Fruit fly (Drosophila melanogaster) whole organism, embryonic: Measurements from ENCODE around the gene Gr21a.

Experiments
- B-H1 ChIP-seq: fragments of 200-800 bp; sonication (Bioruptor generic); IDR thresholded peaks from 3 replicates; pipeline ENCODE4 v1.3.6; 2022; ENCODE audit warnings: missing biosample characterization, missing genetic modification characterization
- CG10543 ChIP-seq: fragments of 200-800 bp; sonication (Bioruptor generic); optimal IDR thresholded peaks from 3 replicates; lab custom pipeline; 2017; ENCODE audit warnings: missing biosample characterization, mild to moderate bottlenecking, missing genetic modification characterization, moderate library complexity
- CG11504 ChIP-seq: fragments of 200-800 bp; sonication (Bioruptor generic); optimal IDR thresholded peaks from 3 replicates; lab custom pipeline; 2019; ENCODE audit warnings: missing biosample characterization, mild to moderate bottlenecking, missing genetic modification characterization, moderate library complexity
- CG11696 ChIP-seq: fragments of 200-800 bp; sonication (Bioruptor generic); IDR thresholded peaks from 2 replicates; pipeline ENCODE4 v1.3.6; 2022; ENCODE audit warnings: missing biosample characterization, missing genetic modification characterization
- CG12299 ChIP-seq: fragments of 200-800 bp; sonication (Bioruptor generic); optimal IDR thresholded peaks from 2 replicates; lab custom pipeline; 2018; ENCODE audit warnings: missing biosample characterization, mild to moderate bottlenecking, missing genetic modification characterization
- CG12659 ChIP-seq: fragments of 200-800 bp; sonication (Bioruptor generic); optimal IDR thresholded peaks from 3 replicates; lab custom pipeline; 2017; ENCODE audit warnings: mild to moderate bottlenecking, missing biosample characterization, missing genetic modification reagents, missing genetic modification characterization
- CG14860 ChIP-seq: fragments of 200-800 bp; sonication (Bioruptor generic); IDR thresholded peaks from 3 replicates; pipeline ENCODE4 v1.3.6; 2022; ENCODE audit warnings: missing biosample characterization, missing genetic modification characterization; ENCODE audit not compliant: partially characterized antibody
- CG16863 ChIP-seq: fragments of 200-800 bp; sonication (Bioruptor generic); optimal IDR thresholded peaks from 3 replicates; lab custom pipeline; 2016; ENCODE audit warnings: missing biosample characterization, missing genetic modification characterization
- CG1792 ChIP-seq: fragments of 200-800 bp; sonication (Bioruptor generic); optimal IDR thresholded peaks from 2 replicates; lab custom pipeline; 2016; ENCODE audit warnings: missing biosample characterization, missing genetic modification characterization
- CG18764 ChIP-seq: fragments of 200-800 bp; sonication (Bioruptor generic); optimal IDR thresholded peaks from 3 replicates; lab custom pipeline; 2016; ENCODE audit warnings: missing biosample characterization, missing genetic modification characterization
- CG2116 ChIP-seq: fragments of 200-800 bp; sonication (Bioruptor generic); optimal IDR thresholded peaks from 3 replicates; lab custom pipeline; 2018; ENCODE audit warnings: missing biosample characterization, mild to moderate bottlenecking, missing genetic modification characterization
- CG2129 ChIP-seq: fragments of 200-800 bp; sonication (Bioruptor generic); IDR thresholded peaks from 2 replicates; pipeline ENCODE4 v1.3.6; 2022; ENCODE audit warnings: missing biosample characterization, missing genetic modification characterization; ENCODE audit not compliant: partially characterized antibody
- CG2202 ChIP-seq: fragments of 200-800 bp; sonication (Bioruptor generic); optimal IDR thresholded peaks from 2 replicates; lab custom pipeline; 2018; ENCODE audit warnings: missing biosample characterization, mild to moderate bottlenecking, missing genetic modification characterization
- CG30431 ChIP-seq: fragments of 200-800 bp; sonication (Bioruptor generic); optimal IDR thresholded peaks from 2 replicates; lab custom pipeline; 2017; ENCODE audit warnings: missing biosample characterization, missing genetic modification characterization
- CG3163 ChIP-seq: fragments of 200-800 bp; sonication (Bioruptor generic); optimal IDR thresholded peaks from 3 replicates; lab custom pipeline; 2016; ENCODE audit warnings: missing biosample characterization, missing genetic modification characterization
- CG33213 ChIP-seq: fragments of 200-800 bp; sonication (Bioruptor generic); optimal IDR thresholded peaks from 3 replicates; lab custom pipeline; 2016; ENCODE audit warnings: missing biosample characterization, missing genetic modification characterization
- CG4820 ChIP-seq: fragments of 200-800 bp; sonication (Bioruptor generic); optimal IDR thresholded peaks from 3 replicates; lab custom pipeline; 2016; ENCODE audit warnings: missing biosample characterization, missing genetic modification characterization
- CG5953 ChIP-seq: fragments of 200-800 bp; sonication (Bioruptor generic); IDR thresholded peaks from 2 replicates; pipeline ENCODE4 v1.3.6; 2022; ENCODE audit warnings: missing biosample characterization, missing genetic modification characterization
- CG6272 ChIP-seq: fragments of 200-800 bp; sonication (Bioruptor generic); IDR thresholded peaks from 2 replicates; pipeline ENCODE4 v1.3.6; 2022; ENCODE audit warnings: missing biosample characterization, missing genetic modification characterization
- CG6791 ChIP-seq: fragments of 200-800 bp; sonication (Bioruptor generic); IDR thresholded peaks from 3 replicates; pipeline ENCODE4 v1.3.6; 2022; ENCODE audit warnings: missing biosample characterization, missing genetic modification characterization; ENCODE audit not compliant: partially characterized antibody
- CG7556 ChIP-seq: fragments of 200-800 bp; sonication (Bioruptor generic); optimal IDR thresholded peaks from 2 replicates; lab custom pipeline; 2017; ENCODE audit warnings: missing biosample characterization, mild to moderate bottlenecking, missing genetic modification characterization
- CG7963 ChIP-seq: fragments of 200-800 bp; sonication (Bioruptor generic); IDR thresholded peaks from 3 replicates; pipeline ENCODE4 v1.3.6; 2022; ENCODE audit warnings: missing biosample characterization, missing genetic modification characterization; ENCODE audit not compliant: partially characterized antibody
- CG8290 ChIP-seq, 3 experiments: fragments of 200-800 bp; sonication (Bioruptor generic); optimal IDR thresholded peaks; 2 replicates each; lab custom pipeline; 2016 to 2019; ENCODE audit warnings: missing biosample characterization in 3 of 3, missing genetic modification characterization in 3 of 3, mild to moderate bottlenecking in 2 of 3, moderate library complexity in 1 of 3
- Chrac-16 ChIP-seq: fragments of 200-800 bp; sonication (Bioruptor generic); optimal IDR thresholded peaks from 3 replicates; lab custom pipeline; 2016; ENCODE audit warnings: missing biosample characterization, missing genetic modification characterization
- HLHmδ ChIP-seq: fragments of 200-800 bp; sonication (Bioruptor generic); optimal IDR thresholded peaks from 2 replicates; lab custom pipeline; 2018; ENCODE audit warnings: missing biosample characterization, mild to moderate bottlenecking, missing genetic modification characterization, moderate library complexity
- HmgD ChIP-seq: fragments of 200-800 bp; sonication (Bioruptor generic); optimal IDR thresholded peaks from 3 replicates; lab custom pipeline; 2016; ENCODE audit warnings: missing biosample characterization, missing genetic modification characterization
- Lim3 ChIP-seq: fragments of 200-800 bp; sonication (Bioruptor generic); IDR thresholded peaks from 2 replicates; pipeline ENCODE4 v1.3.6; 2022; ENCODE audit warnings: missing biosample characterization, missing genetic modification characterization
- MBD-R2 ChIP-seq: fragments of 200-800 bp; sonication (Bioruptor generic); IDR thresholded peaks from 2 replicates; pipeline ENCODE4 v1.3.6; 2022; ENCODE audit warnings: missing biosample characterization, missing genetic modification characterization
- NC2α ChIP-seq: fragments of 200-800 bp; sonication (Bioruptor generic); optimal IDR thresholded peaks from 2 replicates; lab custom pipeline; 2016; ENCODE audit warnings: missing biosample characterization, missing genetic modification characterization
- NFAT ChIP-seq: fragments of 200-800 bp; sonication (Bioruptor generic); IDR thresholded peaks from 2 replicates; pipeline ENCODE4 v1.3.6; 2022; ENCODE audit warnings: missing biosample characterization, missing genetic modification characterization
- Nf-YA ChIP-seq: fragments of 200-800 bp; sonication (Bioruptor generic); IDR thresholded peaks from 2 replicates; pipeline ENCODE4 v1.3.6; 2022; ENCODE audit warnings: missing biosample characterization, missing genetic modification characterization
- NfI ChIP-seq: fragments of 200-800 bp; sonication (Bioruptor generic); optimal IDR thresholded peaks from 3 replicates; lab custom pipeline; 2018; ENCODE audit warnings: missing biosample characterization, mild to moderate bottlenecking, missing genetic modification characterization, moderate library complexity
- PHDP ChIP-seq: fragments of 200-800 bp; sonication (Bioruptor generic); optimal IDR thresholded peaks from 3 replicates; lab custom pipeline; 2018; ENCODE audit warnings: missing biosample characterization, mild to moderate bottlenecking, missing genetic modification characterization, moderate library complexity
- Sin3A ChIP-seq: fragments of >200 bp; optimal IDR thresholded peaks from 2 replicates; lab custom pipeline; 2018
- chif ChIP-seq, 2 experiments: fragments of 200-800 bp; sonication (Bioruptor generic); optimal IDR thresholded peaks; 3 replicates each; lab custom pipeline; 2016; ENCODE audit warnings: missing biosample characterization in 2 of 2, missing genetic modification characterization in 2 of 2
- da ChIP-seq: fragments of 200-800 bp; sonication (Bioruptor generic); optimal IDR thresholded peaks from 2 replicates; lab custom pipeline; 2016; ENCODE audit warnings: missing biosample characterization, missing genetic modification characterization
- dmrt11E ChIP-seq: fragments of 200-800 bp; sonication (Bioruptor generic); optimal IDR thresholded peaks from 3 replicates; lab custom pipeline; 2018; ENCODE audit warnings: missing biosample characterization, mild to moderate bottlenecking, missing genetic modification characterization, moderate library complexity
- her ChIP-seq: fragments of 200-800 bp; sonication (Bioruptor generic); optimal IDR thresholded peaks from 2 replicates; lab custom pipeline; 2016; ENCODE audit warnings: missing biosample characterization, missing genetic modification characterization
- lov ChIP-seq, 2 experiments: fragments of 200-800 bp in 1 of 2; fragments of >200 bp in 1 of 2; sonication (Bioruptor generic) in 1 of 2; IDR thresholded peaks in 1 of 2; optimal IDR thresholded peaks in 1 of 2; 2 replicates in 1 of 2; 3 replicates in 1 of 2; pipeline versions ENCODE4 v1.3.6 to Lab custom; 2017 to 2022; ENCODE audit warnings: missing biosample characterization in 1 of 2, missing genetic modification characterization in 1 of 2
- maf-S ChIP-seq: fragments of 200-800 bp; sonication (Bioruptor generic); optimal IDR thresholded peaks from 2 replicates; lab custom pipeline; 2016; ENCODE audit warnings: missing biosample characterization, missing genetic modification characterization
- onecut ChIP-seq: fragments of 200-800 bp; sonication (Bioruptor generic); IDR thresholded peaks from 2 replicates; pipeline ENCODE4 v1.3.6; 2022; ENCODE audit warnings: missing biosample characterization, missing genetic modification characterization
- psq ChIP-seq: fragments of 200-800 bp; sonication (Bioruptor generic); optimal IDR thresholded peaks from 2 replicates; lab custom pipeline; 2017; ENCODE audit warnings: missing biosample characterization, missing genetic modification characterization
- sd ChIP-seq: fragments of 200-800 bp; sonication (Bioruptor generic); optimal IDR thresholded peaks from 3 replicates; lab custom pipeline; 2018; ENCODE audit warnings: missing biosample characterization, mild to moderate bottlenecking, missing genetic modification characterization, moderate library complexity
- seq ChIP-seq: fragments of 200-800 bp; sonication (Bioruptor generic); IDR thresholded peaks from 2 replicates; pipeline ENCODE4 v1.3.6; 2022; ENCODE audit warnings: missing biosample characterization, missing genetic modification characterization
- sqz ChIP-seq: fragments of 200-800 bp; sonication (Bioruptor generic); optimal IDR thresholded peaks from 3 replicates; lab custom pipeline; 2018; ENCODE audit warnings: missing biosample characterization, mild to moderate bottlenecking, missing genetic modification characterization
- tna ChIP-seq: fragments of 200-800 bp; sonication (Bioruptor generic); IDR thresholded peaks from 2 replicates; pipeline ENCODE4 v1.3.6; 2022; ENCODE audit warnings: missing biosample characterization, missing genetic modification characterization; ENCODE audit not compliant: partially characterized antibody
- trh ChIP-seq: fragments of 200-800 bp; sonication (Bioruptor generic); optimal IDR thresholded peaks from 2 replicates; lab custom pipeline; 2016; ENCODE audit warnings: missing biosample characterization, missing genetic modification characterization
- vnd ChIP-seq: fragments of 200-800 bp; sonication (Bioruptor generic); IDR thresholded peaks from 3 replicates; pipeline ENCODE4 v1.3.6; 2022; ENCODE audit warnings: missing biosample characterization, missing genetic modification characterization; ENCODE audit not compliant: partially characterized antibody
- wek ChIP-seq: fragments of 200-800 bp; sonication (Bioruptor generic); optimal IDR thresholded peaks from 3 replicates; lab custom pipeline; 2018; ENCODE audit warnings: missing biosample characterization, mild to moderate bottlenecking, missing genetic modification characterization, moderate library complexity

The Gr21a gene

dm6 chr2L:825768-826263 lies 45.5 kb downstream of the Gr21a start, which contains the start of the genes CG3862 and dock (continued):
- TF ChIP-seq CG7556 (GFP tag; lab: Kevin White, UChicago) (peak; percentile 47), PHDP (peak; percentile 51), CG33213 (GFP tag; lab: Kevin White, UChicago) (peak; percentile 65), CG18764 (GFP tag; lab: Kevin White, UChicago) (peak; percentile 33), CG7963 (GFP tag; lab: Robert Waterston, UW) (peak; percentile 97), CG10543 (GFP tag; lab: Kevin White, UChicago) (peak; percentile 66), HLHmδ (GFP tag; lab: Kevin White, UChicago) (peak; percentile 54), CG1792 (peak; percentile 26), CG6791 (GFP tag; lab: Robert Waterston, UW) (peak; percentile 99), maf-S (GFP tag; lab: Kevin White, UChicago) (peak; percentile 69), CG5953 (no peak), CG3163 (GFP tag; lab: Kevin White, UChicago) (peak; percentile 66), da (GFP tag; lab: Kevin White, UChicago) (peak; percentile 24), CG30431 (no peak), MBD-R2 (GFP tag; lab: Robert Waterston, UW) (peak; percentile 97), CG11696 (GFP tag; lab: Robert Waterston, UW) (no peak), CG8290 (GFP tag; optimal IDR thresholded peaks at IDR 0.05; lab: Kevin White, UChicago) (peak; percentile 69), CG8290 (tag; optimal IDR thresholded peaks at IDR 0.05; lab: Kevin White, UChicago) (peak in 1 of 2 experiments; percentile 84), HmgD (GFP tag; lab: Kevin White, UChicago) (peak; percentile 83), chif (GFP tag; optimal IDR thresholded peaks at IDR 0.05; lab: Kevin White, UChicago) (peak; percentile 7 to 28), sd (tag; lab: Kevin White, UChicago) (no peak), CG6272 (GFP tag; lab: Robert Waterston, UW) (peak; percentile 63; the same call in 1 of the 2 replicates), Chrac-16 (GFP tag; lab: Kevin White, UChicago) (peak; percentile 11), her (GFP tag; lab: Kevin White, UChicago) (peak; percentile 82), lov (optimal IDR thresholded peaks at IDR 0.05; lab: Kevin White, UChicago) (no peak), lov (GFP tag; IDR thresholded peaks at IDR 0.05; lab: Robert Waterston, UW) (0 out of 3 replicates have a peak, but pooled peaks have one; percentile 41), trh (GFP tag; lab: Kevin White, UChicago) (no peak), NFAT (GFP tag; lab: Robert Waterston, UW) (peak; percentile 79; the same call in 1 of the 2 replicates), CG4820 (GFP tag; lab: Kevin White, UChicago) (peak; percentile 18), CG2116 (GFP tag; lab: Kevin White, UChicago) (peak; percentile 88), vnd (GFP tag; lab: Robert Waterston, UW) (peak; percentile 95), CG14860 (GFP tag; lab: Robert Waterston, UW) (peak; percentile 96), onecut (GFP tag; lab: Robert Waterston, UW) (peak; percentile 44), tna (GFP tag; lab: Robert Waterston, UW) (peak; percentile 99), CG2129 (GFP tag; lab: Robert Waterston, UW) (peak; percentile 71), psq (GFP tag; lab: Kevin White, UChicago) (peak; percentile 25), CG12659 (GFP tag; lab: Kevin White, UChicago) (peak; percentile 88), sqz (no peak), wek (GFP tag; lab: Kevin White, UChicago) (peak; percentile 1), B-H1 (no peak), seq (GFP tag; lab: Robert Waterston, UW) (no peak), NfI (GFP tag; lab: Kevin White, UChicago) (peak; percentile 50), CG16863 (GFP tag; lab: Kevin White, UChicago) (no peak), Nf-YA (GFP tag; lab: Robert Waterston, UW) (0 out of 2 replicates have a peak, but pooled peaks have one; percentile 8), Lim3 (no peak), CG11504 (tag; lab: Kevin White, UChicago) (peak; percentile 40), NC2α (GFP tag; lab: Kevin White, UChicago) (peak; percentile 26), CG12299 (peak; percentile 66), dmrt11E (tag; lab: Kevin White, UChicago) (peak; percentile 25), CG2202 (peak; percentile 38), Sin3A (peak; percentile 77)
